Worm (Caenorhabditis elegans) whole organism, L4 larva: Measurements from ENCODE around the gene smg-4.

ENCODE experiments used
- ZK546.5 ChIP-seq, 2 experiments: sonication (generic microtip); optimal IDR thresholded peaks; 2 replicates each; lab custom pipeline; 2017; ENCODE audit warnings: missing biosample characterization in 2 of 2, missing genetic modification characterization in 2 of 2
- aha-1 ChIP-seq: fragments of 150-350 bp; peaks from one replicate; lab custom pipeline; 2014; ENCODE audit warnings: missing biosample characterization, missing genetic modification characterization
- aly-2 ChIP-seq: sonication (generic microtip); optimal IDR thresholded peaks from 2 replicates; lab custom pipeline; 2018; ENCODE audit warnings: missing biosample characterization, missing genetic modification characterization
- attf-4 ChIP-seq: sonication (generic microtip); optimal IDR thresholded peaks from 3 replicates; lab custom pipeline; 2017; ENCODE audit warnings: missing biosample characterization, missing genetic modification characterization
- ceh-20 ChIP-seq: fragments of 200-800 bp; sonication (Bioruptor generic); IDR thresholded peaks from 2 replicates; pipeline ENCODE4 v1.3.6; 2022; ENCODE audit warnings: missing genetic modification reagents, missing genetic modification characterization, missing compliant biosample characterization
- ceh-82 ChIP-seq: sonication (generic microtip); optimal IDR thresholded peaks from 2 replicates; lab custom pipeline; 2017; ENCODE audit warnings: missing biosample characterization, missing genetic modification characterization
- ces-1 ChIP-seq: fragments of 150-350 bp; sonication (generic microtip); optimal IDR thresholded peaks from 4 replicates; lab custom pipeline; 2014; ENCODE audit warnings: missing biosample characterization, missing genetic modification reagents, missing genetic modification characterization
- daf-12 ChIP-seq: fragments of 150-350 bp; optimal IDR thresholded peaks from 2 replicates; lab custom pipeline; 2014; ENCODE audit warnings: missing biosample characterization, missing genetic modification reagents, missing genetic modification characterization
- daf-16 ChIP-seq, 3 experiments: sonication (generic microtip); optimal IDR thresholded peaks; 2 replicates each; lab custom pipeline; 2016 to 2017; ENCODE audit warnings: missing genetic modification characterization in 3 of 3, missing genetic modification reagents in 3 of 3, mild to moderate bottlenecking in 2 of 3, missing compliant biosample characterization in 2 of 3, missing biosample characterization in 1 of 3, moderate library complexity in 1 of 3
- daf-19 ChIP-seq: fragments of 200-800 bp; sonication (Bioruptor generic); conservative IDR thresholded peaks from 2 replicates; pipeline ENCODE4 v1.3.6; 2022; ENCODE audit warnings: missing genetic modification characterization, missing compliant biosample characterization
- daf-8 ChIP-seq: fragments of 200-800 bp; sonication (Bioruptor generic); IDR thresholded peaks from 2 replicates; pipeline ENCODE4 v1.3.6; 2022; ENCODE audit warnings: missing genetic modification characterization, missing compliant biosample characterization
- dmd-6 ChIP-seq: fragments of 200-800 bp; sonication (Bioruptor generic); IDR thresholded peaks from 2 replicates; pipeline ENCODE4 v1.3.6; 2022; ENCODE audit warnings: missing genetic modification reagents, missing genetic modification characterization, missing compliant biosample characterization
- fkh-10 ChIP-seq: fragments of 150-350 bp; optimal IDR thresholded peaks from 2 replicates; lab custom pipeline; 2014; ENCODE audit warnings: missing biosample characterization, missing genetic modification reagents, missing genetic modification characterization
- fos-1 ChIP-seq: fragments of 150-350 bp; optimal IDR thresholded peaks from 2 replicates; lab custom pipeline; 2014; ENCODE audit warnings: missing biosample characterization, missing genetic modification characterization
- hif-1 ChIP-seq, 2 experiments: sonication (generic microtip); optimal IDR thresholded peaks; 2 replicates each; lab custom pipeline; 2016 to 2017; ENCODE audit warnings: missing compliant biosample characterization in 2 of 2, missing genetic modification characterization in 2 of 2, missing genetic modification reagents in 2 of 2, missing genotype in 2 of 2, mild to moderate bottlenecking in 1 of 2
- hlh-11 ChIP-seq: fragments of 200-800 bp; sonication (Bioruptor generic); optimal IDR thresholded peaks from 2 replicates; lab custom pipeline; 2018; ENCODE audit warnings: mild to moderate bottlenecking, missing genetic modification characterization, missing compliant biosample characterization
- hlh-30 ChIP-seq: sonication (generic microtip); optimal IDR thresholded peaks from 2 replicates; lab custom pipeline; 2017; ENCODE audit warnings: antibody characterized with exemption, mild to moderate bottlenecking, missing genetic modification characterization, missing compliant biosample characterization; ENCODE audit not compliant: insufficient read depth
- hmg-1.1 ChIP-seq: fragments of 200-800 bp; sonication (Bioruptor generic); IDR thresholded peaks from 2 replicates; pipeline ENCODE4 v1.3.6; 2022; ENCODE audit warnings: missing genetic modification reagents, missing genetic modification characterization, missing compliant biosample characterization
- lin-13 ChIP-seq: fragments of 150-350 bp; optimal IDR thresholded peaks from 2 replicates; lab custom pipeline; 2014; ENCODE audit warnings: missing biosample characterization, missing genetic modification reagents, missing genetic modification characterization
- lin-15B ChIP-seq: fragments of 150-350 bp; sonication (generic microtip); optimal IDR thresholded peaks from 3 replicates; lab custom pipeline; 2014; ENCODE audit warnings: missing biosample characterization, missing genetic modification characterization
- lir-3 ChIP-seq: sonication (generic microtip); optimal IDR thresholded peaks from 2 replicates; lab custom pipeline; 2016; ENCODE audit warnings: mild to moderate bottlenecking, missing genetic modification characterization, missing compliant biosample characterization
- madf-9 ChIP-seq: fragments of 200-800 bp; sonication (Bioruptor generic); conservative IDR thresholded peaks from 2 replicates; pipeline ENCODE4 v1.3.6; 2022; ENCODE audit warnings: missing genetic modification reagents, missing genetic modification characterization, missing compliant biosample characterization
- mdt-29 ChIP-seq: fragments of 200-800 bp; sonication (Bioruptor generic); IDR thresholded peaks from 2 replicates; pipeline ENCODE4 v1.3.6; 2022; ENCODE audit warnings: missing genetic modification reagents, missing genetic modification characterization, missing compliant biosample characterization
- mxl-3 ChIP-seq: fragments of 200-800 bp; sonication (Bioruptor generic); optimal IDR thresholded peaks from 2 replicates; lab custom pipeline; 2018; ENCODE audit warnings: mild to moderate bottlenecking, missing genetic modification characterization, missing compliant biosample characterization
- nhr-10 ChIP-seq: fragments of 150-350 bp; optimal IDR thresholded peaks from 2 replicates; lab custom pipeline; 2014; ENCODE audit warnings: missing biosample characterization, missing genetic modification characterization
- nhr-11 ChIP-seq: fragments of 150-350 bp; optimal IDR thresholded peaks from 2 replicates; lab custom pipeline; 2014; ENCODE audit warnings: missing biosample characterization, missing genetic modification characterization
- nhr-28 ChIP-seq: fragments of 150-350 bp; optimal IDR thresholded peaks from 2 replicates; lab custom pipeline; 2014; ENCODE audit warnings: missing biosample characterization, missing genetic modification characterization
- nhr-76 ChIP-seq: fragments of 150-350 bp; optimal IDR thresholded peaks from 2 replicates; lab custom pipeline; 2014; ENCODE audit warnings: missing biosample characterization, missing genetic modification characterization
- php-3 ChIP-seq: fragments of 200-800 bp; sonication (Bioruptor generic); IDR thresholded peaks from 2 replicates; pipeline ENCODE4 v1.3.6; 2022; ENCODE audit warnings: missing genetic modification reagents, missing genetic modification characterization, missing compliant biosample characterization
- pqm-1 ChIP-seq: sonication (generic microtip); optimal IDR thresholded peaks from 2 replicates; lab custom pipeline; 2017; ENCODE audit warnings: missing biosample characterization, missing genetic modification characterization
- rbr-2 ChIP-seq: sonication (generic microtip); optimal IDR thresholded peaks from 2 replicates; lab custom pipeline; 2016; ENCODE audit warnings: missing genotype, missing genetic modification characterization, missing compliant biosample characterization
- set-16 ChIP-seq: fragments of 200-800 bp; sonication (Bioruptor generic); IDR thresholded peaks from 2 replicates; pipeline ENCODE4 v1.3.6; 2022; ENCODE audit warnings: missing genetic modification reagents, missing genetic modification characterization, missing compliant biosample characterization
- snpc-1.2 ChIP-seq: fragments of 200-800 bp; sonication (Bioruptor generic); IDR thresholded peaks from 2 replicates; pipeline ENCODE4 v1.3.6; 2022; ENCODE audit warnings: missing genetic modification reagents, missing genetic modification characterization, missing compliant biosample characterization
- spr-3 ChIP-seq: fragments of 200-800 bp; sonication (Bioruptor generic); optimal IDR thresholded peaks from 2 replicates; lab custom pipeline; 2018; ENCODE audit warnings: mild to moderate bottlenecking, missing genetic modification characterization, missing compliant biosample characterization
- unc-39 ChIP-seq: sonication (generic microtip); optimal IDR thresholded peaks from 2 replicates; lab custom pipeline; 2017; ENCODE audit warnings: missing biosample characterization, missing genetic modification characterization
- unc-62 ChIP-seq, 3 experiments: fragments of 150-350 bp in 1 of 3; sonication (generic microtip); optimal IDR thresholded peaks in 2 of 3; peaks in 1 of 3; 1 replicate in 1 of 3; 2 replicates in 2 of 3; lab custom pipeline; 2014 to 2017; ENCODE audit warnings: missing biosample characterization in 3 of 3, missing genetic modification characterization in 3 of 3, missing genetic modification reagents in 3 of 3, missing genotype in 1 of 3
- vab-7 ChIP-seq: fragments of 200-800 bp; sonication (Bioruptor generic); IDR thresholded peaks from 2 replicates; pipeline ENCODE4 v1.3.6; 2022; ENCODE audit warnings: missing genetic modification reagents, missing genetic modification characterization, missing compliant biosample characterization
- zag-1 ChIP-seq: fragments of 150-350 bp; optimal IDR thresholded peaks from 2 replicates; lab custom pipeline; 2014; ENCODE audit warnings: missing biosample characterization, missing genetic modification characterization
- zfp-3 ChIP-seq: fragments of 200-800 bp; sonication (Bioruptor generic); conservative IDR thresholded peaks from 2 replicates; pipeline ENCODE4 v1.3.6; 2022; ENCODE audit warnings: missing genetic modification reagents, missing genetic modification characterization, missing compliant biosample characterization
- zip-11 ChIP-seq: fragments of 200-800 bp; sonication (Bioruptor generic); IDR thresholded peaks from 2 replicates; pipeline ENCODE4 v1.3.6; 2022; ENCODE audit warnings: missing genetic modification characterization, missing compliant biosample characterization
- ztf-11 ChIP-seq: fragments of 150-350 bp; optimal IDR thresholded peaks from 2 replicates; lab custom pipeline; 2014; ENCODE audit warnings: missing biosample characterization, missing genetic modification characterization

smg-4 gene

ce11 chrV:9738077-9738705 lies 39.4 kb downstream of the smg-4 start:
- no peak for TF ChIP-seq daf-16 (GFP tag; optimal IDR thresholded peaks at IDR 0.05; lab: Kevin White, UChicago)
- peak; percentile 36 for TF ChIP-seq daf-16 (tag; optimal IDR thresholded peaks at IDR 0.05; lab: Kevin White, UChicago)
- TF ChIP-seq snpc-1.2 (GFP tag; lab: Robert Waterston, UW), result no peak
- TF ChIP-seq unc-39, result no peak
- no peak for TF ChIP-seq zip-11
- no peak for TF ChIP-seq hif-1 (tag; optimal IDR thresholded peaks at IDR 0.05; lab: Kevin White, UChicago)
- TF ChIP-seq nhr-28 (tag; lab: Kevin White, UChicago), result peak; percentile 32
- TF ChIP-seq hlh-11, result peak; percentile 38
- no peak for TF ChIP-seq ces-1 (GFP tag; lab: Kevin White, UChicago)
- no peak for TF ChIP-seq mdt-29 (GFP tag; lab: Robert Waterston, UW)
- TF ChIP-seq vab-7 (GFP tag; lab: Robert Waterston, UW), result no peak
- peak; percentile 53 for TF ChIP-seq dmd-6 (GFP tag; lab: Robert Waterston, UW)
- TF ChIP-seq spr-3 (GFP tag; lab: Kevin White, UChicago), result no peak
- TF ChIP-seq pqm-1 (tag; lab: Kevin White, UChicago), result peak; percentile 72
- TF ChIP-seq aha-1 (tag; lab: Kevin White, UChicago), result no peak
- peak in 1 of 2 experiments; percentile 52 for TF ChIP-seq unc-62 (GFP tag; optimal IDR thresholded peaks at IDR 0.05 in 1 of 2; lab: Kevin White, UChicago)
- no peak for TF ChIP-seq unc-62 (tag; optimal IDR thresholded peaks at IDR 0.05; lab: Kevin White, UChicago)
- no peak for TF ChIP-seq nhr-76 (tag; lab: Kevin White, UChicago)
- TF ChIP-seq fkh-10, result no peak
- no peak for TF ChIP-seq daf-19
- TF ChIP-seq zag-1 (tag; lab: Kevin White, UChicago), result no peak
- no peak for TF ChIP-seq zfp-3 (GFP tag; lab: Robert Waterston, UW)
- TF ChIP-seq nhr-10 (tag; lab: Kevin White, UChicago), result no peak
- no peak for TF ChIP-seq hlh-30 (tag; lab: Kevin White, UChicago)
- no peak for TF ChIP-seq nhr-11
- TF ChIP-seq madf-9, result no peak
- TF ChIP-seq daf-12 (tag; lab: Kevin White, UChicago), result no peak

DNA sequence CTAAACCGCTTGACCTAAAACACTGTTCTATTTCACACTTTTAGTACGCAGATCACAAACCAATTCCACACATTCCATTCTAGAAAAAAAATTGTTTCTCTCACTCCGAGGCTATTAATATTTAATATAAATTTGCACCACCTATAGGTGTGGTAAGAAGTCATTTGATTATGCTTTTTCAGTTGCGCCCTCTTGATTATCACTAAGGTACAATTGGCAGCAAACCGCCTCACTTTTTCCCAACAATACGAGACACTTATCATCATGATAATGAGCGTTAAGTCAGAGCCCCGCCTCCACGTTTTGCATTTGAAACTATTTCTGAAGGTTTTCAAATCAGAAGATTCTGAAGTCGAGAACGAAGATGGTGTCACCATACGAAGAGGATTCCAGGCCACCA lies 40.3 kb downstream of the smg-4 start, which contains the start of gene aqp-4:
Gene aqp-4 (plus strand): TSS at position 270 of the 400 bp plus-strand sequence.
- TF ChIP-seq mxl-3 (GFP tag; lab: Kevin White, UChicago), result no peak
- peak; percentile 6 for TF ChIP-seq hlh-30 (tag; lab: Kevin White, UChicago)
- TF ChIP-seq daf-16 (GFP tag; optimal IDR thresholded peaks at IDR 0.05; lab: Kevin White, UChicago), result no peak
- TF ChIP-seq daf-16 (tag; optimal IDR thresholded peaks at IDR 0.05; lab: Kevin White, UChicago), result peak; percentile 28
- TF ChIP-seq spr-3 (GFP tag; lab: Kevin White, UChicago), result no peak
- no peak for TF ChIP-seq attf-4
- TF ChIP-seq ceh-82 (tag; lab: Kevin White, UChicago), result no peak
- TF ChIP-seq lin-13 (GFP tag; lab: Kevin White, UChicago), result no peak
- no peak for TF ChIP-seq hmg-1.1 (GFP tag; lab: Robert Waterston, UW)
- TF ChIP-seq ZK546.5 (tag; optimal IDR thresholded peaks at IDR 0.05; lab: Kevin White, UChicago), result no peak
- TF ChIP-seq aly-2 (tag; lab: Kevin White, UChicago), result no peak
- no peak for TF ChIP-seq rbr-2 (tag; lab: Kevin White, UChicago)
- no peak for TF ChIP-seq daf-8 (GFP tag; lab: Robert Waterston, UW)
- TF ChIP-seq set-16 (GFP tag; lab: Robert Waterston, UW), result no peak
- TF ChIP-seq lin-15B (tag; lab: Kevin White, UChicago), result no peak
- peak; percentile 18 for TF ChIP-seq hlh-11
- no peak for TF ChIP-seq fos-1 (tag; lab: Kevin White, UChicago)
- no peak for TF ChIP-seq unc-39
- peak; percentile 43; the same call in 1 of the 2 replicates for TF ChIP-seq dmd-6 (GFP tag; lab: Robert Waterston, UW)
- TF ChIP-seq pqm-1 (tag; lab: Kevin White, UChicago), result peak; percentile 59
- TF ChIP-seq php-3 (GFP tag; lab: Robert Waterston, UW), result no peak
- no peak for TF ChIP-seq ztf-11
- TF ChIP-seq lir-3 (tag; lab: Kevin White, UChicago), result no peak
- no peak for TF ChIP-seq ceh-20 (GFP tag; lab: Robert Waterston, UW)
- TF ChIP-seq nhr-28 (tag; lab: Kevin White, UChicago), result peak; percentile 47
